Fruit fly (Drosophila melanogaster) Kc167 (cell line): ENCODE data around the gene CG15876.

Experiments
- Myc ChIP-seq: fragments of >200 bp; optimal IDR thresholded peaks from 2 replicates; lab custom pipeline; 2017; ENCODE audit warnings: missing external identifiers
- Sin3A ChIP-seq: fragments of >200 bp; optimal IDR thresholded peaks from 2 replicates; lab custom pipeline; 2018; ENCODE audit warnings: missing external identifiers
- h ChIP-seq: fragments of >200 bp; optimal IDR thresholded peaks from 3 replicates; lab custom pipeline; 2018; ENCODE audit warnings: missing external identifiers
- insv ChIP-seq: fragments of >200 bp; optimal IDR thresholded peaks from 3 replicates; lab custom pipeline; 2018; ENCODE audit warnings: missing external identifiers
- psq ChIP-seq: fragments of >200 bp; optimal IDR thresholded peaks from 2 replicates; lab custom pipeline; 2017; ENCODE audit warnings: missing external identifiers
- ttk ChIP-seq: sonication (Bioruptor generic); optimal IDR thresholded peaks from 2 replicates; lab custom pipeline; 2017; ENCODE audit warnings: missing external identifiers

The CG15876 gene

DNA sequence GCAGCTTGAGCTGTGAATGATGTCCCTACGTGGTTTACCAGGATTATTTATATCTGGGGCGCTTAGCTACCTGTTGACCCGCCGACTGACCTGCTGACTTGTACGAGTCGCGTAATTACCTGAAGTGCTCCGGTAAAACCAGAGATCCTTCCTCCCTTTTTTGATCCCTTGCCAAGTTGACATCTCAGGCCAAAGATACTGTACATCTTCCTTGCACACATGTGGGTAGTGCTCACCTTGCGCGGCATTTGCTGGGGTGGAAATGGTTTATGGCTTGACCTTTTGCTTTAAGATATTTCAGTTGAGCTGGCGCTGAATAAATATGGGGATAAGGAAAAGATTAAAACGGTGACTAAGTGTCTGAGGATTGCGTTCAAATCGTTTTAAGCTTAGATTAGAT, at the start of gene CG15876:
Gene CG15876 (minus strand): TSS at position 23 of the 400 bp plus-strand sequence.
- no peak for TF ChIP-seq ttk
- no peak for TF ChIP-seq insv (lab: Kevin White, UChicago)
- no peak for TF ChIP-seq psq (lab: Kevin White, UChicago)
- TF ChIP-seq Sin3A (lab: Kevin White, UChicago): no peak
- TF ChIP-seq h (lab: Kevin White, UChicago): no peak
- TF ChIP-seq Myc (lab: Kevin White, UChicago): no peak

DNA sequence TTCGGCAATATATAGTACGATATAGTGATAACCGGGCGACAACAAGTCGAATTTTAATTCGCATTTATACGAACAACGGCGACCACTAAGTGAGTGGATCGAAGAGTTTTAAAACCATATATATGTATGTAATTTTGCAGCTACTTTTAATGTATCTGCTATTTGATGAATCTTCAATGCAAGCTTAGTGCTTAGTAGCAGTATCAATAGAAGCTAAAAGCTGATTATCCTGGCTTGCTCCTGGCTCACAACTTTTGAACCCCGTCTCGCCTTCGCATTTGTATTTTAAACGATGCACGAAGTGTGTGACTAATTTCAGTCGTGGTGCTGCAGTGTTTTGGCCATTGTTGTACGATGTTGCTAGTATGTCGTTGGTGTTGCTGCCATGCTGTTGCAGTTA, 42.0 kb upstream of the CG15876 start:
- TF ChIP-seq psq (lab: Kevin White, UChicago): no peak
- no peak for TF ChIP-seq h (lab: Kevin White, UChicago)
- no peak for TF ChIP-seq insv (lab: Kevin White, UChicago)
- no peak for TF ChIP-seq Sin3A (lab: Kevin White, UChicago)
- TF ChIP-seq Myc (lab: Kevin White, UChicago): no peak
- no peak for TF ChIP-seq ttk

DNA sequence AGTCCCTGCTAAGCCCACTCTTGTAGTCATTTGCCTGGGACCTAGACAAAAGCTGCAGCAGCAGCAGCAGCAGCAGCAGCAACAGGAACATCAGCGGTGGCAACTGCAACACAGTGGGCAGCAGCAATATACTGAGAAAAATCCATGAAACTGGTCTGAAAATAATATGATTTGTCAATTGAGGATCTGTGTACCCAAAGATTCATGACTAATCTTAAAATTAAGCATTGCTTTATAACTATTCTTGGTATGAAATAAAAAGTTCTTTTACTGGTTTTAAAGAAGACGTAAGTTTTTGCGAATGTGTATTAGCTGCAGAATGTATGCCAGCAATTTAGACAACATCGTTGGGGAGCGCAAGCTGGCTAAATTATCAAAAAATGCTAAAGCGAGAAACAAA, 37.0 kb upstream of the CG15876 start:
- TF ChIP-seq Myc (lab: Kevin White, UChicago) (no peak), insv (lab: Kevin White, UChicago) (no peak), ttk (no peak), psq (lab: Kevin White, UChicago) (no peak), h (lab: Kevin White, UChicago) (no peak), Sin3A (lab: Kevin White, UChicago) (no peak)

DNA sequence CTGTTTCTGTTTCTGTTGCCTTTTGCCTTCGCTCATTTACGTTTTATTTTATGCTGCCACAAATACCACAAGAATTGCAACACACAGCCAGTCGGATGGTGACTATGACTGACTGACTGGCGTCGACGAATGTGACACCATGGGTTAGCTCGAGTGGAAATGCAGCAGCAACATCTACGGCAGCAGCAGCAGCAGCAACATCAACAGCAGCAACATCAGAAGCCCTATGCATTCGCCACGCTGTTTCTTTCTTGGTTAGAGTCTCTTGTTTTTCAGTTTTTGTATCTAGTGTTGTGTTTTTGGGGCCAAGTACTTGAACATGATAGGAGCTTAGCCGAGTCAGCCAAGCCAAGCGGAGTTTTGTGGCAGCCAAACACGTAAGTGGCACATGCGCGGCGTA, 35.2 kb upstream of the CG15876 start:
- TF ChIP-seq Myc (lab: Kevin White, UChicago) (no peak), ttk (no peak), psq (lab: Kevin White, UChicago) (no peak), insv (lab: Kevin White, UChicago) (no peak), Sin3A (lab: Kevin White, UChicago) (no peak), h (lab: Kevin White, UChicago) (no peak)

DNA sequence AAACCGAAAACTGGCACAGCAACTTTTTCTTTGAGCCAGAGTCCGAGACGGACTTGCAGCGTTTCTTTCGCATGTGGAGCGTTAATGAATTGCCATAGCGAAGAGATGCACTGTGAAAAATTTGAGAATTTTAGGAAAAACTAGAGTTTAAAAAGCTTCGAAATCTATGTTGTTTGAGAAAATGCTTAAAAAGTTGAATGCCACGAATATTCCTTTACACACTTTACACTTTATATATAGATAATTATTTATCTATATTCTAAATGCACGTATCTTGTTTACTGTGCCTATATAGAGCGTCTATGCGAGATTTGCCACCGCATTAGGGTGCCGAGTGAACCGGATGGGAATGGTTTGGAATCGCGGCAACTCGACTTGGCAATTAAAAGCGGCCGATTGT, 27.2 kb upstream of the CG15876 start:
- TF ChIP-seq Sin3A (lab: Kevin White, UChicago) (no peak), insv (lab: Kevin White, UChicago) (no peak), h (lab: Kevin White, UChicago) (no peak), Myc (lab: Kevin White, UChicago) (no peak), psq (lab: Kevin White, UChicago) (no peak), ttk (no peak)

DNA sequence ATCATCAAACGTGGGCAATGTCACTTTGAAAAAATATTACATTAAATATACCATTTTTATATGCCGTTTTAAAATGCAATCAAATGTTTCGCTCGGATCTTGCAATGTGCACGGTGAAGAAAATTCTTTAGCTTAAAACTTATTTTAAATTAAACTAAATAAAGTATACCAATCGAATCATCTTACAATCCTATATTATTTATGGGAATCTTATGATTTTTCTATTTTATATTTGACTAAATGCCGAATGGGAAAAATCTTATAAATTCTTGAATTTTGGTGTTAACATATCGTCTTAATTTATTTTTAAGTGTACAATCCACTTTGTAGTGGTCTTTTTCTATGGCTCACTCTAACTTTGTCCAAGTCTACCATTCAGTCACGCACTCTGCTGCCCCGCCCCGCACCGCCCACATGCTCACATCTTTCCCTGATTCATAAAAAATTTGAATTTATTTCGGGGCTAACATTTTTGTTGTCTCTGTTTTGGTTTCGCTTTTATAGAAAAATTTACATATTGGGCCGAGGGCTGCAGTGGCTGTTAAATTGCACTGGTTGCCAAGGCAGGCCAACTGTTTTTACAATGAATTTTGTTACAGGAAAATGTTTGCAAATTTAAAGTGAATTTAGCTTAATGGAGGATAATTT, 26.0 kb upstream of the CG15876 start:
- TF ChIP-seq insv (lab: Kevin White, UChicago) (no peak), psq (lab: Kevin White, UChicago) (no peak), Myc (lab: Kevin White, UChicago) (no peak), ttk (no peak)

DNA sequence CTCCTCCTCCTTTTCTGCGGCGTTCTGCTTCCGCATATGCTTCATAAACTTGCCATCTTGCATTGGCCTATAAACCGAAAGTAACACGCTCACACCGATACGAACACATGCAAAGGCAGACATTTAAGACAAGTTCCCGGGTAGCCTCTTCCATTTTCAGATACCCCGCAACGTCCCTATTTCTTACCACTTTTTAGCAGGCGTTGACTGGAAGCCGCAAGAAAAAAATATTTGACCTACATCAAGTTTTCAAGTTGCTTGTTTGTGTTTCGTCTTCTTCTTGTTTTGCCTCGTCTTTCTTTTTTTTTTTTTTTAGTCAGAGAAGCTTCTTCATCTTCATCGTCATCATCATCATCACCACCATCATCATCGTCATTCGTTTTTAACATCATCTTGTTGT, 25.1 kb upstream of the CG15876 start:
- no peak for TF ChIP-seq ttk
- TF ChIP-seq psq (lab: Kevin White, UChicago): no peak
- no peak for TF ChIP-seq h (lab: Kevin White, UChicago)
- no peak for TF ChIP-seq Myc (lab: Kevin White, UChicago)
- TF ChIP-seq insv (lab: Kevin White, UChicago): no peak
- no peak for TF ChIP-seq Sin3A (lab: Kevin White, UChicago)

DNA sequence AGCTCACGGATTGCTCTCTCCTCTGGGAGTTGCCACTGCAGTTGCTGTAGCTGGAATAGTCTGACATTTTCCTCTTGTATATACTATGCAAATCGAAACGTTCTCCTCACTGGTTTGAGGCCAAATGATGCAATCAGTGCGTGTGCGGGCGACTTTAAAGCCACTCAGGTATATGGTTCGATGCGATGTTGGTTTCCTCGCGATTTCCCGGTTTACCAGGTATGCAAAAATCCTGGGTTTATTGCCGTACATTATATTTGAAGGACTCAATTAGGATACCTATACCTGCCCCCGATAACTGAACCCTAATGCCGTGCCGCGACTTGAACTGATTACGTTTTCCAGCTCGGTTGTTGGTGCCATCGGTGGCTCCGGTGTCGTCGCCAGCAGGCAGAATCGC, 15.1 kb upstream of the CG15876 start, which contains the start of gene CG13712:
Gene CG13712 (minus strand): TSS at position 101 of the 400 bp plus-strand sequence.
- TF ChIP-seq Sin3A (lab: Kevin White, UChicago) (no peak), ttk (no peak), psq (lab: Kevin White, UChicago) (no peak), Myc (lab: Kevin White, UChicago) (no peak), h (lab: Kevin White, UChicago) (no peak), insv (lab: Kevin White, UChicago) (no peak)

DNA sequence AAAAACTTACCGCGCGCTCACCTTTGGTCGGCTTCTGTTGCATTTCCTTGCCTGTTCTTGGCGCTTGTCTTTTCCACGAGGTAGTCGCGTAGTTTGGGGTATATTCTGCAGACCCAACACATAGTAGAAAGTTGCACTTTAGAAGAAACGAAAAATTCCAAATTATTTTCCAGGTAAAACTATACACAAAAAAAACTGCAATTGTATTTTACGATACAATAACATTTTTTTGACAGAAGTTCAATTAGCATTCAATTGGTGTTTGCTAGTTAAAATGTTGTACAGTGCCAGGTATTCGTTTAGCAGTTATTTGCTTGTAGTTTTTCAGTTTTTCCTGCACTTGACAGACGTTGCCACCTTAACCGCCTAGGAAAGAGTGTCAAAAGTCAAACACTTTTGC, 13.9 kb upstream of the CG15876 start:
- TF ChIP-seq ttk (no peak), h (lab: Kevin White, UChicago) (no peak), Myc (lab: Kevin White, UChicago) (no peak)

DNA sequence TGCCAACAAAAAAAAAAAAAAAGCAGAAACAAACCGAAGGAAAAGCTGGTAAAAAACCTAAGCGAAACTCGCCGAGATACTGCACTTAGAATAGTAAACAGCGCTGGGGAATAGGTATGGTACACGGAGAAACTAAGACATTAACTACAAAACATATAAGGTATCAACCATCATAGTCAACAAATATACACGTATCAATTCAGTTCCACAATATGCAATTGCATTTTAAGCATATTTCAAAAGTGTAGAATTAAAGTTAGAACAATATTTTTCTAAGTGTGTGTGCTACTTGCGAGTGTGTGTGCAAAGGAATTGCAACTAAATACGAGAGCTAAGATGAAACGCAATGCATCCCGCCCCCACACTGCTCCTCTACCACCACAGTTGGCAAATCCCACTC, 13.2 kb upstream of the CG15876 start:
- TF ChIP-seq Sin3A (lab: Kevin White, UChicago): no peak

DNA sequence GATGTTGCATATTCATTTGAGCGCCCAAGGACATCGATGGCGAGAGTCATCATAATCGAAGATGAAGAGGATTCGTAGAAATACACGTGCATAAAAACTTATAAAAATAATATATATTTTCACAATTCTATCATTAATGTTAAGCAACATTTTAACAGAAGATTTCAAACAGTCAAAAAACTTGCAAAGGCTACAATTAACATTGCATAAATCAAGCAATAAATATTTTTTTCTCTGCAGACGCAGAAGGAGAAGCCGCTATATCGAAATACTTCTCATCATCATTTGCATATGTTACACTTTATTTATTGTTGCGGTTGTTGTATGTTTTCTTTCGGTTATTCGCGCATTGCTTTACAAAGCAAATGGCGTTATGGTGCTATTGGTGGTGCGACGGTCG, 7.4 kb upstream of the CG15876 start:
- TF ChIP-seq psq (lab: Kevin White, UChicago): no peak
- no peak for TF ChIP-seq h (lab: Kevin White, UChicago)

DNA sequence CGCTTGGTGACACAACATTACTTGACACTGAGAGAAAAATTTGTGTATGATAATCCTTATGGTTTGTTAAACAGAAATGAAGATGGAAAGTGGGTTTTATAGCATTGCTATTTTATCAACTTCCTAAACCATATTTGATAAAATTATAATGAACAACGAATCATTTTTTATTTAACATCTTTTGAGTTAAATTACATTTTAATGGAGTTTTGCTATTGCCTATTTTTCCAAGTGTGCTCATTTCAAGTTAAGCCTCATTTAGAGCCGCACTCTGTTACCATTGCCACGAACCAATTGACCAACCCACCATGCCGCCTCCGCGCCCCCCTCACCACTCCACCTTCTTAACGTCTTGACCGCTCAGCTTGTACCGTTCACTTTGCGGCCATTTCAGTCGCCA, 5.4 kb upstream of the CG15876 start:
- TF ChIP-seq psq (lab: Kevin White, UChicago): no peak
- no peak for TF ChIP-seq Sin3A (lab: Kevin White, UChicago)
- no peak for TF ChIP-seq ttk
- no peak for TF ChIP-seq Myc (lab: Kevin White, UChicago)
- no peak for TF ChIP-seq insv (lab: Kevin White, UChicago)
- no peak for TF ChIP-seq h (lab: Kevin White, UChicago)

DNA sequence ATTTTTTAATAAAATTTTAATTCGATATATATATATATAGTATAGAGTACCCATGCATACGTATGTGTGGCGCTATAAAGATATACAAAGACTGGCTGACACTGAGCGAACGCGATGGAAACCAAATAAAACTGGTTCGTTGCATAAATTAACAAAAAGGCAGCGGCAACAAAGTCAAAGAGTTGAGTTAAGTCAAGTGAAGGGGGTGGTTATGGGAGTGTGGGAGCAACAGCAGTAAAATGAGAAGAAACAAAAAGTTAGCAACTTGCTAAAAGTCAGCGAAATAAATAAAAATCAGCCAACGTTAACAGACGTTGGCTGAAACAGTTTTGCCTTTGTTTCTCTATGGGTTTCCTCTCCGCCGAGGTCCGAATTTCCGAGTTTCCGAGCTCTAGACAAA, 3.9 kb upstream of the CG15876 start:
- no peak for TF ChIP-seq psq (lab: Kevin White, UChicago)
- no peak for TF ChIP-seq Sin3A (lab: Kevin White, UChicago)
- no peak for TF ChIP-seq insv (lab: Kevin White, UChicago)
